Worm (Caenorhabditis elegans) whole organism, L4 larva: ENCODE measurements around the gene col-92.
A peak's percentile ranks its signal among the peaks of the same experiment; 100 is the strongest.

Experiments
- D1046.2 ChIP-seq: fragments of 200-800 bp; sonication (Bioruptor generic); IDR thresholded peaks from 2 replicates; pipeline ENCODE4 v1.3.6; 2022; ENCODE audit warnings: missing genetic modification characterization, missing compliant biosample characterization
- F49E8.2 ChIP-seq: sonication (generic microtip); optimal IDR thresholded peaks from 2 replicates; lab custom pipeline; 2016; ENCODE audit warnings: missing compliant biosample characterization, mild to moderate bottlenecking, missing genetic modification characterization, borderline replicate concordance
- aha-1 ChIP-seq: fragments of 150-350 bp; peaks from one replicate; lab custom pipeline; 2014; ENCODE audit warnings: missing biosample characterization, missing genetic modification characterization
- ceh-28 ChIP-seq: fragments of 150-350 bp; optimal IDR thresholded peaks from 2 replicates; lab custom pipeline; 2014; ENCODE audit warnings: missing biosample characterization, missing genetic modification reagents, missing genetic modification characterization
- ceh-82 ChIP-seq: sonication (generic microtip); optimal IDR thresholded peaks from 2 replicates; lab custom pipeline; 2017; ENCODE audit warnings: missing biosample characterization, missing genetic modification characterization
- ctbp-1 ChIP-seq: fragments of 200-800 bp; sonication (Bioruptor generic); IDR thresholded peaks from 2 replicates; pipeline ENCODE4 v1.3.6; 2022; ENCODE audit warnings: missing genetic modification reagents, missing genetic modification characterization, missing compliant biosample characterization
- daf-12 ChIP-seq: fragments of 150-350 bp; optimal IDR thresholded peaks from 2 replicates; lab custom pipeline; 2014; ENCODE audit warnings: missing biosample characterization, missing genetic modification reagents, missing genetic modification characterization
- daf-16 ChIP-seq, 3 experiments: sonication (generic microtip); optimal IDR thresholded peaks; 2 replicates each; lab custom pipeline; 2016 to 2017; ENCODE audit warnings: missing genetic modification characterization in 3 of 3, missing genetic modification reagents in 3 of 3, mild to moderate bottlenecking in 2 of 3, missing compliant biosample characterization in 2 of 3, missing biosample characterization in 1 of 3, moderate library complexity in 1 of 3
- daf-8 ChIP-seq: fragments of 200-800 bp; sonication (Bioruptor generic); IDR thresholded peaks from 2 replicates; pipeline ENCODE4 v1.3.6; 2022; ENCODE audit warnings: missing genetic modification characterization, missing compliant biosample characterization
- duxl-1 ChIP-seq: sonication (generic microtip); optimal IDR thresholded peaks from 2 replicates; lab custom pipeline; 2016; ENCODE audit warnings: mild to moderate bottlenecking, missing genetic modification characterization, moderate library complexity, missing compliant biosample characterization; ENCODE audit not compliant: poor library complexity
- egl-43 ChIP-seq: fragments of 200-800 bp; sonication (Bioruptor generic); IDR thresholded peaks from 2 replicates; pipeline ENCODE4 v1.3.6; 2022; ENCODE audit warnings: missing genetic modification reagents, missing genetic modification characterization, missing compliant biosample characterization
- hlh-11 ChIP-seq: fragments of 200-800 bp; sonication (Bioruptor generic); optimal IDR thresholded peaks from 2 replicates; lab custom pipeline; 2018; ENCODE audit warnings: mild to moderate bottlenecking, missing genetic modification characterization, missing compliant biosample characterization
- lin-13 ChIP-seq: fragments of 150-350 bp; optimal IDR thresholded peaks from 2 replicates; lab custom pipeline; 2014; ENCODE audit warnings: missing biosample characterization, missing genetic modification reagents, missing genetic modification characterization
- lin-15B ChIP-seq: fragments of 150-350 bp; sonication (generic microtip); optimal IDR thresholded peaks from 3 replicates; lab custom pipeline; 2014; ENCODE audit warnings: missing biosample characterization, missing genetic modification characterization
- lin-38 ChIP-seq: fragments of 200-800 bp; sonication (Bioruptor generic); IDR thresholded peaks from 2 replicates; pipeline ENCODE4 v1.3.6; 2022; ENCODE audit warnings: missing genetic modification reagents, missing genetic modification characterization, missing compliant biosample characterization
- madf-5 ChIP-seq, 2 experiments: fragments of 200-800 bp; sonication (Bioruptor generic); IDR thresholded peaks; 2 replicates each; pipeline ENCODE4 v1.3.6; 2022; ENCODE audit warnings: missing compliant biosample characterization in 2 of 2, missing genetic modification characterization in 2 of 2
- nhr-102 ChIP-seq: sonication (generic microtip); optimal IDR thresholded peaks from 2 replicates; lab custom pipeline; 2016; ENCODE audit warnings: mild to moderate bottlenecking, missing genetic modification characterization, moderate library complexity, missing compliant biosample characterization
- nhr-11 ChIP-seq: fragments of 150-350 bp; optimal IDR thresholded peaks from 2 replicates; lab custom pipeline; 2014; ENCODE audit warnings: missing biosample characterization, missing genetic modification characterization
- nhr-111 ChIP-seq: fragments of 200-800 bp; sonication (Bioruptor generic); optimal IDR thresholded peaks from 2 replicates; lab custom pipeline; 2018; ENCODE audit warnings: mild to moderate bottlenecking, missing genetic modification characterization, missing compliant biosample characterization
- nhr-25 ChIP-seq: sonication (generic microtip); optimal IDR thresholded peaks from 2 replicates; lab custom pipeline; 2017; ENCODE audit warnings: missing genetic modification characterization, mild to moderate bottlenecking, missing compliant biosample characterization, antibody characterized with exemption, moderate library complexity, borderline replicate concordance; ENCODE audit not compliant: insufficient read depth
- nhr-41 ChIP-seq: fragments of 200-800 bp; sonication (Bioruptor generic); IDR thresholded peaks from 2 replicates; pipeline ENCODE4 v1.3.6; 2022; ENCODE audit warnings: missing genetic modification reagents, missing genetic modification characterization, missing compliant biosample characterization
- nhr-6 ChIP-seq: fragments of 150-350 bp; optimal IDR thresholded peaks from 2 replicates; lab custom pipeline; 2014; ENCODE audit warnings: missing biosample characterization, missing genetic modification characterization
- pha-4 ChIP-seq, 2 experiments: fragments of 150-350 bp in 1 of 2; fragments of 200-800 bp in 1 of 2; sonication (Bioruptor generic) in 1 of 2; IDR thresholded peaks in 1 of 2; optimal IDR thresholded peaks in 1 of 2; 2 replicates each; pipeline versions ENCODE4 v1.3.6 to Lab custom; 2014 to 2022; ENCODE audit warnings: missing genetic modification characterization in 2 of 2, missing genetic modification reagents in 2 of 2, missing biosample characterization in 1 of 2, missing compliant biosample characterization in 1 of 2
- php-3 ChIP-seq: fragments of 200-800 bp; sonication (Bioruptor generic); IDR thresholded peaks from 2 replicates; pipeline ENCODE4 v1.3.6; 2022; ENCODE audit warnings: missing genetic modification reagents, missing genetic modification characterization, missing compliant biosample characterization
- rbr-2 ChIP-seq: sonication (generic microtip); optimal IDR thresholded peaks from 2 replicates; lab custom pipeline; 2016; ENCODE audit warnings: missing genotype, missing genetic modification characterization, missing compliant biosample characterization
- set-16 ChIP-seq: fragments of 200-800 bp; sonication (Bioruptor generic); IDR thresholded peaks from 2 replicates; pipeline ENCODE4 v1.3.6; 2022; ENCODE audit warnings: missing genetic modification reagents, missing genetic modification characterization, missing compliant biosample characterization
- snpc-4 ChIP-seq: fragments of 150-350 bp; optimal IDR thresholded peaks from 2 replicates; lab custom pipeline; 2014; ENCODE audit warnings: missing biosample characterization, missing genetic modification characterization
- tag-97 ChIP-seq: fragments of 200-800 bp; sonication (Bioruptor generic); IDR thresholded peaks from 2 replicates; pipeline ENCODE4 v1.3.6; 2022; ENCODE audit warnings: missing genetic modification characterization, missing compliant biosample characterization
- unc-62 ChIP-seq, 3 experiments: fragments of 150-350 bp in 1 of 3; sonication (generic microtip); optimal IDR thresholded peaks in 2 of 3; peaks in 1 of 3; 1 replicate in 1 of 3; 2 replicates in 2 of 3; lab custom pipeline; 2014 to 2017; ENCODE audit warnings: missing biosample characterization in 3 of 3, missing genetic modification characterization in 3 of 3, missing genetic modification reagents in 3 of 3, missing genotype in 1 of 3
- zfp-2 ChIP-seq: sonication (generic microtip); optimal IDR thresholded peaks from 2 replicates; lab custom pipeline; 2016; ENCODE audit warnings: mild to moderate bottlenecking, missing genetic modification characterization, missing compliant biosample characterization
- zfp-3 ChIP-seq: fragments of 200-800 bp; sonication (Bioruptor generic); conservative IDR thresholded peaks from 2 replicates; pipeline ENCODE4 v1.3.6; 2022; ENCODE audit warnings: missing genetic modification reagents, missing genetic modification characterization, missing compliant biosample characterization
- zip-11 ChIP-seq: fragments of 200-800 bp; sonication (Bioruptor generic); IDR thresholded peaks from 2 replicates; pipeline ENCODE4 v1.3.6; 2022; ENCODE audit warnings: missing genetic modification characterization, missing compliant biosample characterization
- ztf-7 ChIP-seq: fragments of 150-350 bp; optimal IDR thresholded peaks from 2 replicates; lab custom pipeline; 2014; ENCODE audit warnings: missing biosample characterization, missing genetic modification characterization

The col-92 gene

ce11 chrIII:10957710-10958109, 25.3 kb downstream of the col-92 start:
- no peak for TF ChIP-seq zfp-3 (GFP tag; lab: Robert Waterston, UW)
- no peak for TF ChIP-seq nhr-6 (tag; lab: Kevin White, UChicago)
- TF ChIP-seq lin-15B (tag; lab: Kevin White, UChicago): no peak
- TF ChIP-seq unc-62 (GFP tag; optimal IDR thresholded peaks at IDR 0.05 in 1 of 2; lab: Kevin White, UChicago): peak in 1 of 2 experiments; percentile 93
- no peak for TF ChIP-seq unc-62 (tag; optimal IDR thresholded peaks at IDR 0.05; lab: Kevin White, UChicago)
- TF ChIP-seq nhr-11 (tag; lab: Kevin White, UChicago): no peak

ce11 chrIII:10957236-10957635, 25.8 kb downstream of the col-92 start:
- TF ChIP-seq ctbp-1 (no peak), nhr-41 (GFP tag; lab: Robert Waterston, UW) (no peak), zfp-2 (tag; lab: Kevin White, UChicago) (no peak), daf-16 (GFP tag; optimal IDR thresholded peaks at IDR 0.05; lab: Kevin White, UChicago) (no peak), daf-16 (tag; optimal IDR thresholded peaks at IDR 0.05; lab: Kevin White, UChicago) (no peak), F49E8.2 (tag; lab: Kevin White, UChicago) (no peak), tag-97 (GFP tag; lab: Robert Waterston, UW) (no peak), ztf-7 (tag; lab: Kevin White, UChicago) (no peak), duxl-1 (no peak), zip-11 (GFP tag; lab: Robert Waterston, UW) (no peak), snpc-4 (tag; lab: Kevin White, UChicago) (no peak), nhr-102 (tag; lab: Kevin White, UChicago) (no peak), daf-8 (GFP tag; lab: Robert Waterston, UW) (no peak), rbr-2 (no peak), nhr-111 (GFP tag; lab: Kevin White, UChicago) (no peak), pha-4 (GFP tag; IDR thresholded peaks at IDR 0.05; lab: Robert Waterston, UW) (no peak), pha-4 (tag; optimal IDR thresholded peaks at IDR 0.05; lab: Kevin White, UChicago) (no peak), lin-38 (GFP tag; lab: Robert Waterston, UW) (0 out of 2 replicates have a peak, but pooled peaks have one; percentile 15), aha-1 (tag; lab: Kevin White, UChicago) (peak; percentile 94)
- TF ChIP-seq, all 104 proteins: peak for 2

- TF ChIP-seq daf-12 (tag; lab: Kevin White, UChicago) (no peak), ceh-28 (peak; percentile 81)
These were observed 29.9 kb downstream of the col-92 start, which contains the start of gene zig-5 for ce11 chrIII:10953160-10953559. Gene zig-5 (minus strand): TSS chrIII:10953508.

ce11 chrIII:10951713-10952112, 31.3 kb downstream of the col-92 start:
- TF ChIP-seq nhr-25 (tag; lab: Kevin White, UChicago) (no peak), madf-5 (GFP tag; IDR thresholded peaks at IDR 0.05; lab: Robert Waterston, UW) (no peak), egl-43 (GFP tag; lab: Robert Waterston, UW) (0 out of 2 replicates have a peak, but pooled peaks have one; percentile 20), D1046.2 (GFP tag; lab: Robert Waterston, UW) (no peak), php-3 (GFP tag; lab: Robert Waterston, UW) (no peak), hlh-11 (tag; lab: Kevin White, UChicago) (no peak), ceh-82 (no peak), set-16 (GFP tag; lab: Robert Waterston, UW) (peak; percentile 36), aha-1 (tag; lab: Kevin White, UChicago) (peak; percentile 93)

ce11 chrIII:10947155-10947554, 35.9 kb downstream of the col-92 start, which contains the start of gene strd-1:
Gene strd-1 (plus strand): TSS chrIII:10947455.
- TF ChIP-seq pha-4 (GFP tag; IDR thresholded peaks at IDR 0.05; lab: Robert Waterston, UW) (0 out of 2 replicates have a peak, but pooled peaks have one; percentile 10), pha-4 (tag; optimal IDR thresholded peaks at IDR 0.05; lab: Kevin White, UChicago) (no peak), lin-13 (no peak)
